Worm (Caenorhabditis elegans) whole organism, L2 larva: ENCODE measurements around the gene C13A2.9.
"Not testable (repeated sequence)": the region's sequence is repeated elsewhere in the genome, so short reads cannot be mapped to it uniquely, and the experiment has no call there.

Source experiments
- C34F6.9 ChIP-seq: fragments of 150-350 bp; optimal IDR thresholded peaks from 2 replicates; lab custom pipeline; 2014; ENCODE audit warnings: missing biosample characterization, missing genetic modification characterization
- F13H6.1 ChIP-seq: sonication (generic microtip); optimal IDR thresholded peaks from 2 replicates; lab custom pipeline; 2016; ENCODE audit warnings: missing genetic modification characterization, missing compliant biosample characterization
- Y55F3AM.14 ChIP-seq: fragments of 200-800 bp; sonication (Bioruptor generic); optimal IDR thresholded peaks from 2 replicates; lab custom pipeline; 2018; ENCODE audit warnings: mild to moderate bottlenecking, missing genetic modification characterization, missing compliant biosample characterization
- ZK546.5 ChIP-seq: sonication (generic microtip); optimal IDR thresholded peaks from 2 replicates; lab custom pipeline; 2017; ENCODE audit warnings: missing biosample characterization, missing genetic modification characterization
- alr-1 ChIP-seq: fragments of 150-350 bp; optimal IDR thresholded peaks from 2 replicates; lab custom pipeline; 2014; ENCODE audit warnings: missing biosample characterization, missing genetic modification characterization
- aly-2 ChIP-seq: fragments of 150-350 bp; optimal IDR thresholded peaks from 2 replicates; lab custom pipeline; 2014; ENCODE audit warnings: missing biosample characterization, missing genetic modification characterization
- blmp-1 ChIP-seq: sonication (generic microtip); optimal IDR thresholded peaks from 2 replicates; lab custom pipeline; 2017; ENCODE audit warnings: missing genetic modification characterization, mild to moderate bottlenecking, missing compliant biosample characterization, antibody characterized with exemption, moderate library complexity; ENCODE audit not compliant: insufficient read depth
- ceh-82 ChIP-seq: fragments of 150-350 bp; optimal IDR thresholded peaks from 2 replicates; lab custom pipeline; 2014; ENCODE audit warnings: missing biosample characterization, missing genetic modification characterization
- crh-2 ChIP-seq: sonication (generic microtip); optimal IDR thresholded peaks from 2 replicates; lab custom pipeline; 2017; ENCODE audit warnings: missing biosample characterization, missing genetic modification characterization
- dmd-4 ChIP-seq: sonication (generic microtip); optimal IDR thresholded peaks from 2 replicates; lab custom pipeline; 2017; ENCODE audit warnings: missing biosample characterization, missing genetic modification characterization
- fos-1 ChIP-seq: fragments of 150-350 bp; optimal IDR thresholded peaks from 2 replicates; lab custom pipeline; 2014; ENCODE audit warnings: missing biosample characterization, missing genetic modification characterization
- lin-11 ChIP-seq: fragments of 150-350 bp; sonication (generic microtip); optimal IDR thresholded peaks from 2 replicates; lab custom pipeline; 2014; ENCODE audit warnings: missing biosample characterization, missing genetic modification characterization, inconsistent platforms, mixed read lengths
- lin-13 ChIP-seq: fragments of 150-350 bp; optimal IDR thresholded peaks from 2 replicates; lab custom pipeline; 2014; ENCODE audit warnings: missing biosample characterization, missing genetic modification reagents, missing genetic modification characterization
- lin-39 ChIP-seq: fragments of 150-350 bp; optimal IDR thresholded peaks from 2 replicates; lab custom pipeline; 2014; ENCODE audit warnings: missing biosample characterization, missing genetic modification reagents, missing genetic modification characterization
- lsy-2 ChIP-seq, 2 experiments: fragments of 150-350 bp in 1 of 2; sonication (generic microtip) in 1 of 2; optimal IDR thresholded peaks; 2 replicates each; lab custom pipeline; 2014 to 2017; ENCODE audit warnings: missing biosample characterization in 2 of 2, missing genetic modification characterization in 2 of 2
- mbf-1 ChIP-seq: sonication (generic microtip); optimal IDR thresholded peaks from 2 replicates; lab custom pipeline; 2017; ENCODE audit warnings: missing biosample characterization, missing genetic modification characterization
- mdl-1 ChIP-seq, 2 experiments: fragments of 150-350 bp in 1 of 2; sonication (generic microtip) in 1 of 2; optimal IDR thresholded peaks; 2 replicates each; lab custom pipeline; 2017; ENCODE audit warnings: missing biosample characterization in 2 of 2, missing genetic modification characterization in 2 of 2
- nhr-11 ChIP-seq: fragments of 150-350 bp; optimal IDR thresholded peaks from 2 replicates; lab custom pipeline; 2014; ENCODE audit warnings: missing biosample characterization, missing genetic modification characterization
- nhr-12 ChIP-seq: fragments of 150-350 bp; optimal IDR thresholded peaks from 2 replicates; lab custom pipeline; 2014; ENCODE audit warnings: missing biosample characterization, missing genetic modification characterization
- nhr-129 ChIP-seq: fragments of 150-350 bp; optimal IDR thresholded peaks from 2 replicates; lab custom pipeline; 2014; ENCODE audit warnings: missing biosample characterization, missing genetic modification characterization
- nhr-21 ChIP-seq: fragments of 150-350 bp; optimal IDR thresholded peaks from 2 replicates; lab custom pipeline; 2014; ENCODE audit warnings: missing biosample characterization, missing genetic modification characterization
- nhr-23 ChIP-seq: fragments of 150-350 bp; optimal IDR thresholded peaks from 2 replicates; lab custom pipeline; 2014; ENCODE audit warnings: missing biosample characterization, missing genetic modification reagents, missing genetic modification characterization
- nhr-25 ChIP-seq: fragments of 150-350 bp; sonication (generic microtip); optimal IDR thresholded peaks from 3 replicates; lab custom pipeline; 2014; ENCODE audit warnings: missing biosample characterization, missing genetic modification characterization
- sem-4 ChIP-seq: fragments of 150-350 bp; optimal IDR thresholded peaks from 2 replicates; lab custom pipeline; 2014; ENCODE audit warnings: missing biosample characterization, missing genetic modification reagents, missing genetic modification characterization
- skn-1 ChIP-seq: sonication (generic microtip); optimal IDR thresholded peaks from 2 replicates; lab custom pipeline; 2017; ENCODE audit warnings: missing biosample characterization, missing genetic modification characterization
- sma-3 ChIP-seq: sonication (generic microtip); optimal IDR thresholded peaks from 2 replicates; lab custom pipeline; 2016; ENCODE audit warnings: missing genetic modification reagents, missing genetic modification characterization, missing compliant biosample characterization
- sma-9 ChIP-seq, 2 experiments: fragments of 150-350 bp in 1 of 2; sonication (generic microtip) in 1 of 2; optimal IDR thresholded peaks; 2 replicates each; lab custom pipeline; 2014 to 2016; ENCODE audit warnings: missing genetic modification characterization in 2 of 2, mild to moderate bottlenecking in 1 of 2, missing biosample characterization in 1 of 2, missing compliant biosample characterization in 1 of 2, missing genetic modification reagents in 1 of 2, moderate library complexity in 1 of 2
- snpc-4 ChIP-seq: fragments of 150-350 bp; optimal IDR thresholded peaks from 2 replicates; lab custom pipeline; 2014; ENCODE audit warnings: missing biosample characterization, missing genetic modification characterization
- unc-39 ChIP-seq: fragments of 150-350 bp; optimal IDR thresholded peaks from 2 replicates; lab custom pipeline; 2014; ENCODE audit warnings: missing biosample characterization, missing genetic modification characterization
- unc-62 ChIP-seq: fragments of 150-350 bp; optimal IDR thresholded peaks from 2 replicates; lab custom pipeline; 2014; ENCODE audit warnings: missing biosample characterization, missing genetic modification reagents, missing genetic modification characterization
- ztf-1 ChIP-seq: fragments of 200-800 bp; sonication (Bioruptor generic); conservative IDR thresholded peaks from 2 replicates; pipeline ENCODE4 v1.3.6; 2022; ENCODE audit warnings: missing genetic modification characterization, missing compliant biosample characterization
- ztf-11 ChIP-seq: sonication (generic microtip); optimal IDR thresholded peaks from 2 replicates; lab custom pipeline; 2017; ENCODE audit warnings: missing biosample characterization, missing genetic modification characterization

C13A2.9 gene

ce11 chrV:7264042-7264441 is at the start of gene C13A2.9:
Gene C13A2.9, minus strand, starts transcription at chrV:7264142.
- no peak for TF ChIP-seq ZK546.5 (tag; lab: Kevin White, UChicago)
- TF ChIP-seq snpc-4 (tag; lab: Kevin White, UChicago): no peak
- TF ChIP-seq F13H6.1 (tag; lab: Kevin White, UChicago): no peak
- TF ChIP-seq dmd-4 (tag; lab: Kevin White, UChicago): no peak
- TF ChIP-seq ztf-11: no peak
- no peak for TF ChIP-seq nhr-25
- no peak for TF ChIP-seq ceh-82 (tag; lab: Kevin White, UChicago)
- TF ChIP-seq sma-3 (GFP tag; lab: Kevin White, UChicago): no peak
- no peak for TF ChIP-seq skn-1
- TF ChIP-seq Y55F3AM.14: no peak
- TF ChIP-seq fos-1 (tag; lab: Kevin White, UChicago): no peak
- no peak for TF ChIP-seq lsy-2 (tag; optimal IDR thresholded peaks at IDR 0.05; lab: Kevin White, UChicago)
- TF ChIP-seq unc-39 (tag; lab: Kevin White, UChicago): no peak
- TF ChIP-seq nhr-12 (tag; lab: Kevin White, UChicago): no peak
- TF ChIP-seq alr-1 (tag; lab: Kevin White, UChicago): no peak
- TF ChIP-seq nhr-21 (tag; lab: Kevin White, UChicago): no peak
- no peak for TF ChIP-seq lin-39 (tag; lab: Kevin White, UChicago)
- no peak for TF ChIP-seq nhr-11 (tag; lab: Kevin White, UChicago)

ce11 chrV:7313233-7313632 is 49.3 kb upstream of the C13A2.9 start, which contains the start of gene srx-6:
Gene srx-6, minus strand, starts transcription at chrV:7313333.
- TF ChIP-seq nhr-25 (no peak), sem-4 (tag; lab: Kevin White, UChicago) (no peak), snpc-4 (tag; lab: Kevin White, UChicago) (no peak), nhr-23 (tag; lab: Kevin White, UChicago) (no peak), ceh-82 (tag; lab: Kevin White, UChicago) (no peak), sma-9 (GFP tag; optimal IDR thresholded peaks at IDR 0.05; lab: Kevin White, UChicago) (no peak), sma-9 (tag; optimal IDR thresholded peaks at IDR 0.05; lab: Kevin White, UChicago) (no peak), aly-2 (tag; lab: Kevin White, UChicago) (no peak), lsy-2 (tag; optimal IDR thresholded peaks at IDR 0.05; lab: Kevin White, UChicago) (no peak), crh-2 (no peak)

- TF ChIP-seq unc-62 (GFP tag; lab: Kevin White, UChicago) (no peak), ceh-82 (tag; lab: Kevin White, UChicago) (no peak)
Observed at ce11 chrV:7307089-7307488, 43.1 kb upstream of the C13A2.9 start, which contains the start of gene F07G11.1. Gene F07G11.1, plus strand, starts transcription at chrV:7307389.

- TF ChIP-seq nhr-129 (tag; lab: Kevin White, UChicago); lin-13 (GFP tag; lab: Kevin White, UChicago); mdl-1 (tag; optimal IDR thresholded peaks at IDR 0.05; lab: Kevin White, UChicago): not testable (repeated sequence)
Observed at ce11 chrV:7304506-7304905, 40.6 kb upstream of the C13A2.9 start, which contains the start of gene F07G11.2. Gene F07G11.2, plus strand, starts transcription at chrV:7304806.

- TF ChIP-seq F13H6.1 (tag; lab: Kevin White, UChicago) (no peak), ztf-1 (no peak), nhr-25 (no peak)
Observed at ce11 chrV:7298463-7298862, 34.5 kb upstream of the C13A2.9 start, which contains the start of gene F07G11.3. Gene F07G11.3, plus strand, starts transcription at chrV:7298763.

ce11 chrV:7297263-7297662 is 33.3 kb upstream of the C13A2.9 start, which contains the start of gene srj-32:
Gene srj-32, minus strand, starts transcription at chrV:7297363.
- TF ChIP-seq F13H6.1 (tag; lab: Kevin White, UChicago) (no peak), unc-39 (tag; lab: Kevin White, UChicago) (no peak), nhr-25 (no peak), lin-11 (tag; lab: Kevin White, UChicago) (no peak), sma-9 (GFP tag; optimal IDR thresholded peaks at IDR 0.05; lab: Kevin White, UChicago) (no peak), sma-9 (tag; optimal IDR thresholded peaks at IDR 0.05; lab: Kevin White, UChicago) (no peak), lin-39 (tag; lab: Kevin White, UChicago) (no peak), sma-3 (GFP tag; lab: Kevin White, UChicago) (no peak), nhr-23 (tag; lab: Kevin White, UChicago) (no peak), C34F6.9 (tag; lab: Kevin White, UChicago) (no peak), sem-4 (tag; lab: Kevin White, UChicago) (no peak), nhr-129 (tag; lab: Kevin White, UChicago) (no peak), Y55F3AM.14 (no peak), nhr-11 (tag; lab: Kevin White, UChicago) (no peak), snpc-4 (tag; lab: Kevin White, UChicago) (no peak), mbf-1 (tag; lab: Kevin White, UChicago) (no peak), lin-13 (GFP tag; lab: Kevin White, UChicago) (no peak), alr-1 (tag; lab: Kevin White, UChicago) (no peak), blmp-1 (tag; lab: Kevin White, UChicago) (no peak)
